Worm (Caenorhabditis elegans) whole organism, L1 larva: ENCODE measurements around the gene gst-33.
"Not testable (repeated sequence)": the region's sequence is repeated elsewhere in the genome, so short reads cannot be mapped to it uniquely, and the experiment has no call there.

Experiments used
- ama-1 ChIP-seq: fragments of 150-350 bp; optimal IDR thresholded peaks from 2 replicates; lab custom pipeline; 2014
- nhr-77 ChIP-seq: fragments of 150-350 bp; optimal IDR thresholded peaks from 2 replicates; lab custom pipeline; 2014; ENCODE audit warnings: missing biosample characterization, missing genetic modification characterization
- pqm-1 ChIP-seq: sonication (generic microtip); optimal IDR thresholded peaks from 3 replicates; lab custom pipeline; 2017; ENCODE audit warnings: missing biosample characterization, missing genetic modification characterization
- ztf-11 ChIP-seq, 2 experiments: sonication (generic microtip); optimal IDR thresholded peaks; 2 replicates each; lab custom pipeline; 2016 to 2017; ENCODE audit warnings: missing genetic modification characterization in 2 of 2, missing biosample characterization in 1 of 2, missing compliant biosample characterization in 1 of 2

ce11 chrV:3506252-3506651, 37.9 kb upstream of the gst-33 start, which contains the start of gene ugt-64:
- not testable (repeated sequence) for TF ChIP-seq nhr-77 (tag; lab: Kevin White, UChicago); pqm-1; ama-1; ztf-11 (tag; optimal IDR thresholded peaks at IDR 0.05; lab: Kevin White, UChicago)
